Worm (Caenorhabditis elegans) whole organism, mixed stage, embryonic: ENCODE results near the gene clec-66.

Experiments
- bed-3 ChIP-seq: fragments of 200-800 bp; sonication (Bioruptor generic); optimal IDR thresholded peaks from 3 replicates; lab custom pipeline; 2018; ENCODE audit warnings: mild to moderate bottlenecking, missing genetic modification characterization, moderate library complexity, missing compliant biosample characterization
- blmp-1 ChIP-seq: fragments of 150-350 bp; optimal IDR thresholded peaks from 2 replicates; lab custom pipeline; 2014; ENCODE audit warnings: missing biosample characterization, missing genetic modification characterization
- ceh-83 ChIP-seq: fragments of 200-800 bp; sonication (Bioruptor generic); optimal IDR thresholded peaks from 2 replicates; lab custom pipeline; 2018; ENCODE audit warnings: mild to moderate bottlenecking, missing genetic modification characterization, missing compliant biosample characterization
- ces-1 ChIP-seq: fragments of 150-350 bp; optimal IDR thresholded peaks from 2 replicates; lab custom pipeline; 2014; ENCODE audit warnings: missing biosample characterization, missing genetic modification reagents, missing genetic modification characterization
- lin-13 ChIP-seq: fragments of 150-350 bp; optimal IDR thresholded peaks from 2 replicates; lab custom pipeline; 2014; ENCODE audit warnings: missing biosample characterization, missing genetic modification characterization
- lsy-2 ChIP-seq: fragments of 150-350 bp; optimal IDR thresholded peaks from 2 replicates; lab custom pipeline; 2014; ENCODE audit warnings: missing biosample characterization, missing genetic modification characterization
- nhr-237 ChIP-seq: fragments of 150-350 bp; optimal IDR thresholded peaks from 2 replicates; lab custom pipeline; 2014; ENCODE audit warnings: missing biosample characterization, missing genetic modification characterization
- nhr-76 ChIP-seq: sonication (generic microtip); optimal IDR thresholded peaks from 2 replicates; lab custom pipeline; 2017; ENCODE audit warnings: missing biosample characterization, missing genetic modification characterization
- snpc-4 ChIP-seq: fragments of 150-350 bp; optimal IDR thresholded peaks from 2 replicates; lab custom pipeline; 2014; ENCODE audit warnings: missing biosample characterization, missing genetic modification characterization
- unc-39 ChIP-seq: fragments of 150-350 bp; optimal IDR thresholded peaks from 2 replicates; lab custom pipeline; 2014; ENCODE audit warnings: missing biosample characterization, missing genetic modification characterization

DNA sequence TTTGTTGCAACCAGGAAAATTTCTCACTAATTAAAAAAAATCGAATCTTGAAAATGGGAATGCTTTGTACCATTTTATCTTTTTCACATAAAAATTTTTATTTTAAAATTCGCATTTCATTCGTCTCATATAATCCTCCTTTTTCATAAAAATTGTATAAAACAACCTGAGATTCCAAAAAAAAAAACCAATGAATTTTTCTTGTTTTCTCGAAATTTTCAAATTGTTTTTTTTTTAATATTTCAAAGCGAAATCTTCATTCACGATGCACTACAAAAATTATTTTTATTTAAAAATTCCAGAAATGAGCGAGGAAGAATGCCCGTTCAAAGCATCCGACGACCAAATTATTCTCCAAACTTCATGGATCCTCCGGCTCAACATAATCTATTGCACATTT is 19.2 kb upstream of the clec-66 start, which contains the start of gene sra-14:
- no peak for TF ChIP-seq ces-1 (GFP tag; lab: Kevin White, UChicago)
- no peak for TF ChIP-seq nhr-237 (tag; lab: Kevin White, UChicago)
- TF ChIP-seq lin-13 (tag; lab: Kevin White, UChicago): no peak
- TF ChIP-seq unc-39 (tag; lab: Kevin White, UChicago): no peak
- no peak for TF ChIP-seq nhr-76 (tag; lab: Kevin White, UChicago)
- TF ChIP-seq lsy-2: no peak
- no peak for TF ChIP-seq blmp-1 (tag; lab: Kevin White, UChicago)
- no peak for TF ChIP-seq ceh-83 (GFP tag; lab: Kevin White, UChicago)
- TF ChIP-seq snpc-4 (tag; lab: Kevin White, UChicago): no peak
- TF ChIP-seq bed-3 (GFP tag; lab: Kevin White, UChicago): no peak
